Fruit fly (Drosophila melanogaster): ENCODE measurements around the gene Ku80.

The Ku80 gene

DNA sequence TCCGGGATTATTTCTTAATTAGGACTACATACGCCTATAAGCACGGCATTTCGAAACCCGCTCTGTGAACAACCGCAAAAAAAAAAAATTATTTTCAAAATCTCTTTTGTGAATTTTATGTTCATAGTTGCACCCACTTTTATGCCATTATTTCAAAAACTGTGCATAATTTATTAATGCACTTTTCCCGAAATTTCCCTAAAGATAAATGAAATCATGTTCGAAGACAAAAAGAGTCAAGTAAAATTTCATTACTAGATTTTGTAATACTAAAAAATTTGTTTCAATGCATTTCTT lies 19.8 kb downstream of the Ku80 start:
- TF ChIP-seq CG6792 (GFP tag; optimal IDR thresholded peaks at IDR 0.05), result peak; percentile 9
- no peak for TF ChIP-seq Lpt (GFP tag; optimal IDR thresholded peaks at IDR 0.05)

- TF ChIP-seq vri (GFP tag; optimal IDR thresholded peaks at IDR 0.05) (peak; percentile 59), CG6163 (GFP tag; IDR thresholded peaks at IDR 0.05) (no peak), CG31627 (GFP tag; optimal IDR thresholded peaks at IDR 0.05) (peak; percentile 54), Smox (GFP tag; optimal IDR thresholded peaks at IDR 0.05) (no peak), esn (GFP tag; optimal IDR thresholded peaks at IDR 0.05) (peak; percentile 36), lz (GFP tag; optimal IDR thresholded peaks at IDR 0.05) (peak; percentile 40)
Measured at dm6 chr2L:15750523-15751258, 20.3 kb downstream of the Ku80 start, which contains the start of gene ND-B17. Gene ND-B17 (minus strand): TSS chr2L:15751078.

- no peak for TF ChIP-seq topi (GFP tag; optimal IDR thresholded peaks at IDR 0.05)
- no peak for TF ChIP-seq dac (GFP tag; optimal IDR thresholded peaks at IDR 0.05)
- no peak for TF ChIP-seq fd85E (GFP tag; optimal IDR thresholded peaks at IDR 0.05)
- TF ChIP-seq salr (GFP tag; optimal IDR thresholded peaks at IDR 0.05), result no peak
- TF ChIP-seq Hr4 (GFP tag; optimal IDR thresholded peaks at IDR 0.05), result no peak
- no peak for TF ChIP-seq cyc (GFP tag; optimal IDR thresholded peaks at IDR 0.05)
- TF ChIP-seq CG8632 (GFP tag; optimal IDR thresholded peaks at IDR 0.05), result no peak
Measured at dm6 chr2L:15749313-15749712, 21.6 kb downstream of the Ku80 start.

DNA sequence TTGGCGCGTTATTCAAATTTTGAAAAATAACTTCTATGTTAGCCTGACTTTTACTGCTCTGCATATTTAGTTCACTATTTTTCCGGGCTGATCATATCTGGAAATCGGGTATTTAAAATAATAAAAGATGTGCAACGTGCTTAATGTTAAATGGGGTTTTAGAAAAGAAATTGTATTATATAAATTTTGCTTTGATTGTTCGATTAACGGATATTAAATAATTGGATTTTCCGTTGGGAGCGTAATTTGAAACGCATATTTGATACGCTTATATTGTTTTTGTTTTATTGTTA lies 22.8 kb downstream of the Ku80 start:
- TF ChIP-seq CG8319 (GFP tag; optimal IDR thresholded peaks at IDR 0.05) (no peak), Hr38 (GFP tag; optimal IDR thresholded peaks at IDR 0.05) (no peak), CG11762 (GFP tag; optimal IDR thresholded peaks at IDR 0.05; ENCODE audit: insufficient read depth) (no peak), pdm3 (GFP tag; optimal IDR thresholded peaks at IDR 0.05) (no peak), Ets21C (GFP tag; optimal IDR thresholded peaks at IDR 0.05) (no peak), fd85E (GFP tag; optimal IDR thresholded peaks at IDR 0.05) (no peak), CG15336 (GFP tag; IDR thresholded peaks at IDR 0.05) (no peak), Hr4 (GFP tag; optimal IDR thresholded peaks at IDR 0.05) (no peak), CG4318 (GFP tag; optimal IDR thresholded peaks at IDR 0.05) (no peak), vri (GFP tag; optimal IDR thresholded peaks at IDR 0.05) (no peak), topi (GFP tag; optimal IDR thresholded peaks at IDR 0.05) (no peak), Sox102F (GFP tag; optimal IDR thresholded peaks at IDR 0.05) (no peak), Sox14 (GFP tag; optimal IDR thresholded peaks at IDR 0.05) (no peak), Smox (GFP tag; optimal IDR thresholded peaks at IDR 0.05) (no peak), CG8119 (GFP tag; IDR thresholded peaks at IDR 0.05) (no peak), CG32006 (GFP tag; optimal IDR thresholded peaks at IDR 0.05) (no peak), CG31627 (GFP tag; optimal IDR thresholded peaks at IDR 0.05) (no peak), net (GFP tag; optimal IDR thresholded peaks at IDR 0.05) (no peak), dsx (GFP tag; optimal IDR thresholded peaks at IDR 0.05; ENCODE audit: poor library complexity, severe bottlenecking) (no peak)

DNA sequence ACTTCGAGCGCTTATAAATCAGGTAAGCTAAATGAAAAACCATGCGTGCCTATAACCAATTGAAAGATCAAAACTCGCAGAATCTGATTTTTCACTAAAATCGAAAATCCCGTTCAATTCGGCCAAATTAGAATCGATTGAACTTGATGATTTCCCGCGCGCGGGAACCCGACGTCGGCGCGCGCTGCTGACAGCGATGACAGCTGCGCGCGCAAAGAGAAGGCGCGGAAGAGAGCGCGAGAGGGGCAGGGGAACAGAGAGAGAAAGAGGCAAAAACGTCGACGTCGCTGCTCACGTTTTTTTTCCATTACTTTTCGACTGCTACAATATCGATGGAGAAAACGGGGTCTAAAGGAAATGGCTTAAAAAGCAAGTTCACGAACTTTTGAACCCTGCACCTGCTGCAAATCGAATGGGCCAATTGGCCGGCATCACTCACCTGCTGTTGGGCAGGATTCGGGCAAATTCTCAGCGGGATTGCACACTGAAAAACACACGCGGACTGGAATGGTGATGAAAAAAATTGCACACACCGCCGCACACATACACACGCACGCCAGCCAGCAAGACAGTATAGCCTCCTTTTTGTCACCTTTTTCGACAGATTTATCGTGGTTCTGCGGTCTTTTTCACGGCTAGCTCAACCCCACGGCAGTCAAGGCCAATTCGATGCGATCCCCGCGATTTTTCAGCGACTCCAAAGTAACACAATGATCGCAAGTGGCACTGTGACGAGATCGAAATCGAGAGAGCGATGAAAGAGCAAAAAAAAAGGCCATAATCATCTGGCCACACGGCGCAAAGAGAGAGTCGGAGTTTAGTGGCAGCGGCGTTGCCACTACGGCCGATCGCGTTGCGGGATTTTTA lies 23.3 kb downstream of the Ku80 start, which contains the start of gene CycE:
CycE (minus strand) TSS at position 757 of the 867 bp plus-strand sequence.
- TF ChIP-seq dsx (GFP tag; optimal IDR thresholded peaks at IDR 0.05; ENCODE audit: poor library complexity, severe bottlenecking) (no peak), CG16779 (tag; optimal IDR thresholded peaks at IDR 0.05) (no peak), CG31627 (GFP tag; optimal IDR thresholded peaks at IDR 0.05) (no peak), OdsH (GFP tag; optimal IDR thresholded peaks at IDR 0.05) (no peak), Eip78C (GFP tag) (peak; percentile 73), lz (GFP tag; optimal IDR thresholded peaks at IDR 0.05) (no peak), achi (GFP tag; optimal IDR thresholded peaks at IDR 0.05) (peak; percentile 13), CG15336 (GFP tag; IDR thresholded peaks at IDR 0.05) (0 out of 2 replicates have a peak, but pooled peaks have one; percentile 12), Ets96B (tag; optimal IDR thresholded peaks at IDR 0.05) (no peak), esn (GFP tag; optimal IDR thresholded peaks at IDR 0.05) (no peak), CG32006 (GFP tag; optimal IDR thresholded peaks at IDR 0.05) (no peak), eg (GFP tag; IDR thresholded peaks at IDR 0.05) (no peak), net (GFP tag; optimal IDR thresholded peaks at IDR 0.05) (no peak), CG4318 (GFP tag; optimal IDR thresholded peaks at IDR 0.05) (no peak), Hr39 (GFP tag; optimal IDR thresholded peaks at IDR 0.05) (no peak), svp (GFP tag) (peak; percentile 70)

All from whole organism, prepupa.